Worm (Caenorhabditis elegans) whole organism, L2 larva: Measurements from ENCODE around the gene str-37.

ENCODE experiments used
- ZK546.5 ChIP-seq: sonication (generic microtip); optimal IDR thresholded peaks from 2 replicates; lab custom pipeline; 2017; ENCODE audit warnings: missing biosample characterization, missing genetic modification characterization
- aly-2 ChIP-seq: fragments of 150-350 bp; optimal IDR thresholded peaks from 2 replicates; lab custom pipeline; 2014; ENCODE audit warnings: missing biosample characterization, missing genetic modification characterization
- ama-1 ChIP-seq: fragments of 150-350 bp; optimal IDR thresholded peaks from 2 replicates; lab custom pipeline; 2018; ENCODE audit warnings: inconsistent platforms
- crh-2 ChIP-seq: sonication (generic microtip); optimal IDR thresholded peaks from 2 replicates; lab custom pipeline; 2017; ENCODE audit warnings: missing biosample characterization, missing genetic modification characterization
- mdl-1 ChIP-seq, 2 experiments: fragments of 150-350 bp in 1 of 2; sonication (generic microtip) in 1 of 2; optimal IDR thresholded peaks; 2 replicates each; lab custom pipeline; 2017; ENCODE audit warnings: missing biosample characterization in 2 of 2, missing genetic modification characterization in 2 of 2
- nhr-237 ChIP-seq: fragments of 150-350 bp; optimal IDR thresholded peaks from 2 replicates; lab custom pipeline; 2014; ENCODE audit warnings: missing biosample characterization, missing genetic modification characterization
- nhr-6 ChIP-seq: fragments of 150-350 bp; optimal IDR thresholded peaks from 2 replicates; lab custom pipeline; 2014; ENCODE audit warnings: missing biosample characterization, missing genetic modification characterization

DNA sequence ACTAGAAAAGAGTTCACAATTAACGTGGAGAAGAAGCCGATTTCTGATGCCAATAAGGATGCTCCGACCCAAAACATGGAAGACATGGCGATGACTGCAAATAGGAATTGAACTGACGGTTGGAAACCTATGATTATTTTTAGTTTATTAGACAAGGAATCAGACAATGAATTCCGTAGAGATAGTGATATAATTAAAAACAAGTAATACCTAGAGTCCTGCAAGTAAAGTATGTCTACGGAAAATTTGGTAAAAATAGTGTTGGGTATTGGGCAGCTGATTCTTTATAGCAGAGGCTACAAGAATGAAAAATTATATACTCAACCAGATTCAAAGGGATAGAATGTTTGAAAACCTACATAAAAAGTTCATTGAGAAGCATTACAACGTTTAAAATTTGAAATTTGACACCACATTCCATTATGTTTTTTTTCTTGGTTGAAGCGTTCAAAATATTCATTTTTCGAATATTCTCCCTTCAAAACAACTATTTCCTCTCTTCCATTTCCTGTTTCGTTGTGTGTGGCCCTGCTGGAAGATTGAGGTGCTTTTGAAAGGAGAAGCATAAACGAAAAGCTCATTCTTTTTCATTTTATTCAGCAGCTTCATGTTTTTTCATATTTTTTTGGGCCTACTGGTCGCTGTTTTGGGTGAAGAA is 12.2 kb downstream of the str-37 start, which contains the start of the genes str-4 and lgc-48:
- no peak for TF ChIP-seq aly-2
- TF ChIP-seq ama-1 (lab: Kevin White, UChicago), result no peak
- no peak for TF ChIP-seq nhr-6 (tag; lab: Kevin White, UChicago)
- no peak for TF ChIP-seq nhr-237 (tag; lab: Kevin White, UChicago)
- no peak for TF ChIP-seq mdl-1 (tag; optimal IDR thresholded peaks at IDR 0.05; lab: Kevin White, UChicago)
- no peak for TF ChIP-seq ZK546.5
- no peak for TF ChIP-seq crh-2 (tag; lab: Kevin White, UChicago)
